Worm (Caenorhabditis elegans): ENCODE results near the gene col-8.

DNA sequence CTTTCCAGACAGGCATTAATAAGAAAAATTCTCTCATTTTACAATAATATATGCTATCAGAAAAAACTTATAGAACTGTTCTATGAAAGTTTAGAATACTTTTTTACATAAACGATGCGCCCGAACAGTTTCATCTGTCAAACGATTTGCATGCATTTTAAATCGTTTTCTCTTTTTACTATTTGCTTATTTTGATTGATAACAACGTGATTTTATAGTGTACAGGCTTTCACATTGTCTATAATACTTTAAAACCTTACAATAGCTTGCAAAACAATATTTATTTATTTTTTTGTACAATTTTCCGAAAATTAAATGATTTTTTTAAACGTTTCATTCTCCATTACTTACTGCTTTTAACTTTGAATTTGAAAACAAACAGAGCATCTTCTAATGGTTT lies 25.2 kb upstream of the col-8 start, which contains the start of gene R01H2.7:
- TF ChIP-seq ztf-11 (tag; optimal IDR thresholded peaks at IDR 0.05) (no peak), fkh-10 (GFP tag; optimal IDR thresholded peaks at IDR 0.05) (no peak), nhr-11 (tag; optimal IDR thresholded peaks at IDR 0.05) (no peak), snpc-4 (tag; optimal IDR thresholded peaks at IDR 0.05) (no peak), ama-1 (optimal IDR thresholded peaks at IDR 0.05) (no peak), ZK546.5 (tag; optimal IDR thresholded peaks at IDR 0.05) (no peak), nfya-1 (tag; optimal IDR thresholded peaks at IDR 0.05; ENCODE audit: insufficient read depth) (no peak), unc-39 (tag; optimal IDR thresholded peaks at IDR 0.05) (no peak), R02D3.7 (tag; optimal IDR thresholded peaks at IDR 0.05) (no peak), nhr-28 (tag; optimal IDR thresholded peaks at IDR 0.05) (no peak), nhr-237 (tag; optimal IDR thresholded peaks at IDR 0.05) (no peak), nhr-77 (tag; optimal IDR thresholded peaks at IDR 0.05) (no peak)
